Worm (Caenorhabditis elegans) whole organism, late embryonic: ENCODE results near the gene tsen-54.

Source experiments
- odd-2 ChIP-seq: sonication (generic microtip); optimal IDR thresholded peaks from 2 replicates; lab custom pipeline; 2017; ENCODE audit warnings: antibody characterized with exemption, mild to moderate bottlenecking, missing genetic modification characterization, missing compliant biosample characterization
- pqm-1 ChIP-seq: sonication (generic microtip); optimal IDR thresholded peaks from 2 replicates; lab custom pipeline; 2016; ENCODE audit warnings: missing genetic modification characterization, missing compliant biosample characterization

- TF ChIP-seq odd-2 (no peak), pqm-1 (tag; lab: Kevin White, UChicago) (no peak)
Observed at ce11 chrIV:1973372-1973771, 25.4 kb downstream of the tsen-54 start, which contains the start of gene Y76B12C.3.
